Worm (Caenorhabditis elegans): ENCODE measurements around the gene T20G5.12.

T20G5.12 gene

ce11 chrIII:10160385-10160784 is 41.0 kb upstream of the T20G5.12 start, which contains the start of the genes K08E5.5 and mua-3:
Gene K08E5.5 (minus strand): TSS chrIII:10160485.
Gene mua-3 (plus strand): TSS chrIII:10160697.
- TF ChIP-seq elt-3 (tag; optimal IDR thresholded peaks at IDR 0.05) (no peak), mab-9 (GFP tag; IDR thresholded peaks at IDR 0.05) (no peak), egl-27 (tag; optimal IDR thresholded peaks at IDR 0.05) (no peak), vab-15 (tag; optimal IDR thresholded peaks at IDR 0.05) (no peak), C16A3.4 (tag; optimal IDR thresholded peaks at IDR 0.05) (no peak), dpl-1 (GFP tag; optimal IDR thresholded peaks at IDR 0.05) (no peak), snpc-4 (tag; optimal IDR thresholded peaks at IDR 0.05) (no peak), lin-13 (GFP tag; optimal IDR thresholded peaks at IDR 0.05) (no peak), unc-62 (GFP tag; optimal IDR thresholded peaks at IDR 0.05) (no peak), rnt-1 (tag; optimal IDR thresholded peaks at IDR 0.05) (no peak), ztf-11 (tag; optimal IDR thresholded peaks at IDR 0.05) (no peak), unc-30 (tag; optimal IDR thresholded peaks at IDR 0.05) (no peak), ets-5 (GFP tag; IDR thresholded peaks at IDR 0.05) (no peak)

- no peak for TF ChIP-seq dpl-1 (GFP tag; optimal IDR thresholded peaks at IDR 0.05)
- TF ChIP-seq ama-1 (optimal IDR thresholded peaks at IDR 0.05) = no peak
- no peak for TF ChIP-seq grh-1 (GFP tag; IDR thresholded peaks at IDR 0.05)
- TF ChIP-seq blmp-1 (tag; optimal IDR thresholded peaks at IDR 0.05) = peak; percentile 65
- TF ChIP-seq C34B4.2 (tag; optimal IDR thresholded peaks at IDR 0.05) = no peak
- TF ChIP-seq aly-2 (tag; optimal IDR thresholded peaks at IDR 0.05) = no peak
- TF ChIP-seq elt-3 (tag; optimal IDR thresholded peaks at IDR 0.05) = peak in 2 of 6 experiments; percentile 25 to 71
- no peak for TF ChIP-seq nhr-20 (tag; optimal IDR thresholded peaks at IDR 0.05)
- no peak for TF ChIP-seq snu-23 (GFP tag; optimal IDR thresholded peaks at IDR 0.05)
- no peak for TF ChIP-seq lin-14 (GFP tag; optimal IDR thresholded peaks at IDR 0.05)
- TF ChIP-seq mef-2 (tag; optimal IDR thresholded peaks at IDR 0.05) = no peak
- no peak for TF ChIP-seq rnt-1 (tag; optimal IDR thresholded peaks at IDR 0.05)
- TF ChIP-seq unc-86 (tag; optimal IDR thresholded peaks at IDR 0.05) = no peak
- no peak for TF ChIP-seq efl-3 (GFP tag; optimal IDR thresholded peaks at IDR 0.05)
These were observed 31.1 kb upstream of the T20G5.12 start for ce11 chrIII:10170265-10170664.

ce11 chrIII:10178023-10178422 is 23.4 kb upstream of the T20G5.12 start:
- TF ChIP-seq pax-3 (tag; optimal IDR thresholded peaks at IDR 0.05) (no peak), nhr-90 (tag; optimal IDR thresholded peaks at IDR 0.05; ENCODE audit: poor library complexity) (no peak), vab-15 (tag; optimal IDR thresholded peaks at IDR 0.05) (no peak), ces-1 (GFP tag; optimal IDR thresholded peaks at IDR 0.05) (no peak), F16B12.6 (tag; optimal IDR thresholded peaks at IDR 0.05) (no peak), mab-9 (GFP tag; IDR thresholded peaks at IDR 0.05) (no peak), zag-1 (tag; optimal IDR thresholded peaks at IDR 0.05) (no peak), fkh-8 (tag; optimal IDR thresholded peaks at IDR 0.05) (no peak), skn-1 (tag; optimal IDR thresholded peaks at IDR 0.05) (no peak), fkh-10 (GFP tag; optimal IDR thresholded peaks at IDR 0.05) (no peak), C04F5.9 (tag; optimal IDR thresholded peaks at IDR 0.05) (no peak), hpl-2 (GFP tag; optimal IDR thresholded peaks at IDR 0.05) (no peak), egl-13 (tag; optimal IDR thresholded peaks at IDR 0.05) (no peak), alr-1 (tag; optimal IDR thresholded peaks at IDR 0.05; ENCODE audit: borderline replicate concordance) (no peak), irx-1 (tag; optimal IDR thresholded peaks at IDR 0.05) (no peak), aha-1 (tag; optimal IDR thresholded peaks at IDR 0.05) (no peak), sptf-1 (tag; optimal IDR thresholded peaks at IDR 0.05) (no peak), ceh-82 (tag; optimal IDR thresholded peaks at IDR 0.05) (no peak)
